Fruit fly (Drosophila melanogaster) whole organism, embryonic: Measurements from ENCODE around the gene CG5346.

Source experiments
- ATbp ChIP-seq: fragments of 200-800 bp; sonication (Bioruptor generic); optimal IDR thresholded peaks from 2 replicates; lab custom pipeline; 2017; ENCODE audit warnings: missing biosample characterization, mild to moderate bottlenecking, missing genetic modification characterization, missing genetic modification reagents
- Ada2b ChIP-seq: fragments of 200-800 bp; sonication (Bioruptor generic); IDR thresholded peaks from 2 replicates; pipeline ENCODE4 v1.3.6; 2022; ENCODE audit warnings: missing biosample characterization, missing genetic modification characterization
- Awh ChIP-seq: fragments of 200-800 bp; sonication (Bioruptor generic); IDR thresholded peaks from 2 replicates; pipeline ENCODE4, ENCODE4 v1.3.6; 2022; ENCODE audit warnings: missing biosample characterization, missing genetic modification characterization
- Blimp-1 ChIP-seq: fragments of 200-800 bp; sonication (Bioruptor generic); optimal IDR thresholded peaks from 3 replicates; lab custom pipeline; 2018; ENCODE audit warnings: missing biosample characterization, missing genetic modification characterization, mild to moderate bottlenecking, moderate library complexity, missing genetic modification reagents
- BtbVII ChIP-seq: fragments of 200-800 bp; sonication (Bioruptor generic); optimal IDR thresholded peaks from 3 replicates; lab custom pipeline; 2017; ENCODE audit warnings: missing biosample characterization, mild to moderate bottlenecking, missing genetic modification characterization
- C15 ChIP-seq: fragments of 200-800 bp; sonication (Bioruptor generic); IDR thresholded peaks from 3 replicates; pipeline ENCODE4 v1.3.6; 2022; ENCODE audit warnings: missing biosample characterization, missing genetic modification characterization
- CG10147 ChIP-seq: fragments of 200-800 bp; sonication (Bioruptor generic); optimal IDR thresholded peaks from 2 replicates; lab custom pipeline; 2019; ENCODE audit warnings: missing biosample characterization, mild to moderate bottlenecking, missing genetic modification characterization, moderate library complexity
- CG17186 ChIP-seq: fragments of 200-800 bp; sonication (Bioruptor generic); optimal IDR thresholded peaks from 3 replicates; lab custom pipeline; 2017; ENCODE audit warnings: missing biosample characterization, missing genetic modification reagents, missing genetic modification characterization
- CG17359 ChIP-seq: fragments of 200-800 bp; sonication (Bioruptor generic); optimal IDR thresholded peaks from 3 replicates; lab custom pipeline; 2018; ENCODE audit warnings: missing biosample characterization, mild to moderate bottlenecking, missing genetic modification characterization, moderate library complexity
- CG2875 ChIP-seq: fragments of 200-800 bp; sonication (Bioruptor generic); optimal IDR thresholded peaks from 2 replicates; lab custom pipeline; 2017; ENCODE audit warnings: missing biosample characterization, mild to moderate bottlenecking, missing genetic modification characterization, missing genetic modification reagents
- CG3065 ChIP-seq: fragments of 200-800 bp; sonication (Bioruptor generic); optimal IDR thresholded peaks from 2 replicates; lab custom pipeline; 2016; ENCODE audit warnings: missing biosample characterization, missing genetic modification characterization
- CG6791 ChIP-seq: fragments of 200-800 bp; sonication (Bioruptor generic); IDR thresholded peaks from 3 replicates; pipeline ENCODE4 v1.3.6; 2022; ENCODE audit warnings: missing biosample characterization, missing genetic modification characterization; ENCODE audit not compliant: partially characterized antibody
- CG7963 ChIP-seq: fragments of 200-800 bp; sonication (Bioruptor generic); IDR thresholded peaks from 3 replicates; pipeline ENCODE4 v1.3.6; 2022; ENCODE audit warnings: missing biosample characterization, missing genetic modification characterization; ENCODE audit not compliant: partially characterized antibody
- CG7987 ChIP-seq: fragments of 200-800 bp; sonication (Bioruptor generic); optimal IDR thresholded peaks from 2 replicates; lab custom pipeline; 2018; ENCODE audit warnings: missing biosample characterization, mild to moderate bottlenecking, missing genetic modification characterization, moderate library complexity
- CG8765 ChIP-seq: fragments of 200-800 bp; sonication (Bioruptor generic); IDR thresholded peaks from 2 replicates; pipeline ENCODE4 v1.3.6; 2022; ENCODE audit warnings: missing biosample characterization, missing genetic modification characterization
- CG9609 ChIP-seq: fragments of 200-800 bp; sonication (Bioruptor generic); optimal IDR thresholded peaks from 3 replicates; lab custom pipeline; 2016; ENCODE audit warnings: missing biosample characterization, missing genetic modification characterization
- Doc2 ChIP-seq: fragments of 200-800 bp; sonication (Bioruptor generic); IDR thresholded peaks from 2 replicates; pipeline ENCODE4 v1.3.6; 2022; ENCODE audit warnings: missing biosample characterization, missing genetic modification characterization
- HLH4C ChIP-seq: fragments of 200-800 bp; sonication (Bioruptor generic); IDR thresholded peaks from 3 replicates; pipeline ENCODE4 v1.3.6; 2022; ENCODE audit warnings: missing biosample characterization, missing genetic modification characterization; ENCODE audit not compliant: partially characterized antibody
- Hr51 ChIP-seq, 2 experiments: fragments of 200-800 bp; sonication (Bioruptor generic); optimal IDR thresholded peaks; 2 replicates in 1 of 2; 3 replicates in 1 of 2; lab custom pipeline; 2016 to 2018; ENCODE audit warnings: missing biosample characterization in 2 of 2, missing genetic modification characterization in 2 of 2, mild to moderate bottlenecking in 1 of 2, moderate library complexity in 1 of 2
- Kr ChIP-seq: fragments of 200-800 bp; sonication (Bioruptor generic); optimal IDR thresholded peaks from 2 replicates; lab custom pipeline; 2017; ENCODE audit warnings: missing biosample characterization, mild to moderate bottlenecking, missing genetic modification characterization
- Lpt ChIP-seq: fragments of >200 bp; optimal IDR thresholded peaks from 2 replicates; lab custom pipeline; 2018; ENCODE audit warnings: missing biosample characterization, missing genetic modification characterization
- Meics ChIP-seq: fragments of 200-800 bp; sonication (Bioruptor generic); optimal IDR thresholded peaks from 2 replicates; lab custom pipeline; 2017; ENCODE audit warnings: missing biosample characterization, mild to moderate bottlenecking, missing genetic modification characterization
- NC2β ChIP-seq: fragments of 200-800 bp; sonication (Bioruptor generic); optimal IDR thresholded peaks from 2 replicates; lab custom pipeline; 2016; ENCODE audit warnings: missing biosample characterization, missing genetic modification characterization
- Opbp ChIP-seq: fragments of 200-800 bp; sonication (Bioruptor generic); IDR thresholded peaks from 3 replicates; pipeline ENCODE4 v1.3.6; 2022; ENCODE audit warnings: missing biosample characterization, missing genetic modification characterization; ENCODE audit not compliant: partially characterized antibody
- Ravus ChIP-seq: fragments of 200-800 bp; sonication (Bioruptor generic); IDR thresholded peaks from 2 replicates; pipeline ENCODE4 v1.3.6; 2022; ENCODE audit warnings: missing biosample characterization, missing genetic modification characterization
- Rfx ChIP-seq: fragments of 200-800 bp; sonication (Bioruptor generic); IDR thresholded peaks from 2 replicates; pipeline ENCODE4 v1.3.6; 2022; ENCODE audit warnings: missing biosample characterization, missing genetic modification characterization
- Stat92E ChIP-seq, 3 experiments: fragments of >200 bp in 2 of 3; fragments of 200-800 bp in 1 of 3; sonication (Bioruptor generic) in 1 of 3; optimal IDR thresholded peaks; 2 replicates each; lab custom pipeline; 2017 to 2019; ENCODE audit warnings: missing biosample characterization in 3 of 3, missing genetic modification characterization in 3 of 3, mild to moderate bottlenecking in 1 of 3, moderate library complexity in 1 of 3
- ato ChIP-seq: fragments of 200-800 bp; sonication (Bioruptor generic); IDR thresholded peaks from 2 replicates; pipeline ENCODE4 v1.3.6; 2022; ENCODE audit warnings: missing biosample characterization, missing genetic modification characterization; ENCODE audit not compliant: partially characterized antibody
- bigmax ChIP-seq: fragments of 200-800 bp; sonication (Bioruptor generic); optimal IDR thresholded peaks from 2 replicates; lab custom pipeline; 2018; ENCODE audit warnings: missing biosample characterization, mild to moderate bottlenecking, missing genetic modification characterization
- bowl ChIP-seq: fragments of 200-800 bp; sonication (Bioruptor generic); IDR thresholded peaks from 2 replicates; pipeline ENCODE4 v1.3.6; 2022; ENCODE audit warnings: missing biosample characterization, missing genetic modification characterization
- caup ChIP-seq: fragments of 200-800 bp; sonication (Bioruptor generic); optimal IDR thresholded peaks from 3 replicates; lab custom pipeline; 2017; ENCODE audit warnings: missing biosample characterization, mild to moderate bottlenecking, missing genetic modification characterization, moderate library complexity; ENCODE audit not compliant: severe bottlenecking
- dmrt11E ChIP-seq: fragments of 200-800 bp; sonication (Bioruptor generic); optimal IDR thresholded peaks from 3 replicates; lab custom pipeline; 2018; ENCODE audit warnings: missing biosample characterization, mild to moderate bottlenecking, missing genetic modification characterization, moderate library complexity
- emc ChIP-seq: fragments of 200-800 bp; sonication (Bioruptor generic); optimal IDR thresholded peaks from 2 replicates; lab custom pipeline; 2016; ENCODE audit warnings: missing biosample characterization, missing genetic modification characterization
- esg ChIP-seq: fragments of 200-800 bp; sonication (Bioruptor generic); conservative IDR thresholded peaks from 2 replicates; pipeline ENCODE4 v1.3.6; 2022; ENCODE audit warnings: missing biosample characterization, missing genetic modification characterization
- fd96Cb ChIP-seq: fragments of 200-800 bp; sonication (Bioruptor generic); optimal IDR thresholded peaks from 2 replicates; lab custom pipeline; 2018; ENCODE audit warnings: missing biosample characterization, mild to moderate bottlenecking, missing genetic modification characterization, moderate library complexity
- hbn ChIP-seq: fragments of 200-800 bp; sonication (Bioruptor generic); IDR thresholded peaks from 2 replicates; pipeline ENCODE4 v1.3.6; 2022; ENCODE audit warnings: missing biosample characterization, missing genetic modification characterization; ENCODE audit not compliant: partially characterized antibody
- jigr1 ChIP-seq: fragments of 200-800 bp; sonication (Bioruptor generic); IDR thresholded peaks from 3 replicates; pipeline ENCODE4 v1.3.6; 2022; ENCODE audit warnings: missing biosample characterization, missing genetic modification characterization
- kay ChIP-seq: fragments of 200-800 bp; sonication (Bioruptor generic); optimal IDR thresholded peaks from 2 replicates; lab custom pipeline; 2016; ENCODE audit warnings: missing biosample characterization, missing genetic modification characterization
- oc ChIP-seq: fragments of 200-800 bp; sonication (Bioruptor generic); optimal IDR thresholded peaks from 2 replicates; lab custom pipeline; 2018; ENCODE audit warnings: missing biosample characterization, mild to moderate bottlenecking, missing genetic modification characterization, moderate library complexity
- pan ChIP-seq, 4 experiments: fragments of >200 bp in 3 of 4; fragments of 200-800 bp in 1 of 4; sonication (Bioruptor generic) in 1 of 4; optimal IDR thresholded peaks in 3 of 4; IDR thresholded peaks in 1 of 4; 2 replicates each; pipeline versions ENCODE4 v1.3.6 to Lab custom; 2017 to 2022; ENCODE audit warnings: missing biosample characterization in 2 of 4, missing genetic modification characterization in 2 of 4, mixed read lengths in 1 of 4
- peb ChIP-seq: fragments of 200-800 bp; sonication (Bioruptor generic); IDR thresholded peaks from 2 replicates; pipeline ENCODE4 v1.3.6; 2022; ENCODE audit warnings: missing biosample characterization, missing genetic modification characterization
- pum ChIP-seq: fragments of 200-800 bp; sonication (Bioruptor generic); optimal IDR thresholded peaks from 2 replicates; lab custom pipeline; 2016; ENCODE audit warnings: missing biosample characterization, missing genetic modification characterization
- rib ChIP-seq: fragments of 200-800 bp; sonication (Bioruptor generic); IDR thresholded peaks from 2 replicates; pipeline ENCODE4 v1.3.6; 2022; ENCODE audit warnings: missing biosample characterization, missing genetic modification characterization
- scrt ChIP-seq: fragments of 200-800 bp; sonication (Bioruptor generic); optimal IDR thresholded peaks from 2 replicates; lab custom pipeline; 2018; ENCODE audit warnings: missing biosample characterization, mild to moderate bottlenecking, missing genetic modification characterization, moderate library complexity
- slp2 ChIP-seq: fragments of 200-800 bp; sonication (Bioruptor generic); optimal IDR thresholded peaks from 2 replicates; lab custom pipeline; 2016; ENCODE audit warnings: missing biosample characterization, missing genetic modification characterization
- tna ChIP-seq: fragments of 200-800 bp; sonication (Bioruptor generic); IDR thresholded peaks from 2 replicates; pipeline ENCODE4 v1.3.6; 2022; ENCODE audit warnings: missing biosample characterization, missing genetic modification characterization; ENCODE audit not compliant: partially characterized antibody
- trem ChIP-seq: fragments of 200-800 bp; optimal IDR thresholded peaks from 3 replicates; lab custom pipeline; 2019; ENCODE audit warnings: missing biosample characterization, mild to moderate bottlenecking, missing genetic modification characterization, moderate library complexity
- zen2 ChIP-seq: fragments of 200-800 bp; sonication (Bioruptor generic); IDR thresholded peaks from 3 replicates; pipeline ENCODE4 v1.3.6; 2022; ENCODE audit warnings: missing biosample characterization, missing genetic modification characterization; ENCODE audit not compliant: partially characterized antibody

CG5346 gene

DNA sequence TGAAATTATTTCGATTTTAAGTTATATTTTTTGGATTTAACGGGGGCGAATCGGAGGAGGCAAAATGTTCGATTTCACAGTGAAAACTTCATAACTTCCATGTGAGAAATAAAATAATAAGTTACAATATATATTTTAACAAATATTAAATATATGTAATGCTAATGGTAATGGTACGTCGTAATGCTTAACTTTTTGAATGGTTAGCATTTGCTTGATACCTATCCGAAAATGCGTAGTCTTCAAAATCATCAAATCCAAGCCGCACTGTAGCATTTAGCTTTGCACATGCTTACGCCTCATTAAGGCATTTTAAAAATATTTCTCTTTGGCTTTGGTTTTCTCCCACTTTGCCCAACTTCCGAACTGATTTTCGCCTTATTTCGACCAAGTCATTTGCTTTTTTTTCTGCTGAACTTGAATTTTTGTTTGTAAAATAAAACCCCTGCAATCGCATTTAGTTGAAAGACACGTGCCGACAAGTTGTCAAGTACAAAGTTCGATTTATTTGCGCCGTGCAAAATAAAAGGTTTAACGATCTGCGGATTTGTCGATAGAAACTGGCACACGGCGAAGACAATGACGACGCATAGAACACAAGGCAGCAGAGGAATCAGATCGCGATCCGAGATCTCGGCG lies 14.4 kb upstream of the CG5346 start (continued):
- TF ChIP-seq jigr1 (GFP tag; lab: Robert Waterston, UW) (no peak), CG7987 (GFP tag; lab: Kevin White, UChicago) (no peak), Rfx (GFP tag; lab: Robert Waterston, UW) (peak; percentile 14; the same call in 1 of the 2 replicates), pan (optimal IDR thresholded peaks at IDR 0.05; lab: Kevin White, UChicago) (no peak), pan (GFP tag; optimal IDR thresholded peaks at IDR 0.05 in 1 of 2, IDR thresholded peaks at IDR 0.05 in 1 of 2) (peak in 1 of 2 experiments; percentile 23), bigmax (GFP tag; lab: Kevin White, UChicago) (no peak), CG10147 (GFP tag; lab: Kevin White, UChicago) (no peak), dmrt11E (tag; lab: Kevin White, UChicago) (no peak), kay (GFP tag; lab: Kevin White, UChicago) (no peak), Hr51 (GFP tag; optimal IDR thresholded peaks at IDR 0.05; lab: Kevin White, UChicago) (peak in 1 of 2 experiments; percentile 46), HLH4C (GFP tag; lab: Robert Waterston, UW) (no peak), CG9609 (no peak), CG17359 (tag; lab: Kevin White, UChicago) (peak; percentile 36), BtbVII (peak; percentile 0), emc (no peak), CG7963 (no peak), bowl (GFP tag; lab: Robert Waterston, UW) (no peak), CG2875 (GFP tag; lab: Kevin White, UChicago) (no peak), Awh (peak; percentile 29; the same call in 1 of the 2 replicates), oc (peak; percentile 11), trem (no peak), NC2β (GFP tag; lab: Kevin White, UChicago) (no peak), fd96Cb (tag; lab: Kevin White, UChicago) (no peak), rib (GFP tag; lab: Robert Waterston, UW) (no peak), slp2 (GFP tag; lab: Kevin White, UChicago) (no peak), caup (GFP tag; lab: Kevin White, UChicago) (no peak), C15 (no peak), Meics (GFP tag; lab: Kevin White, UChicago) (peak; percentile 22), CG6791 (GFP tag; lab: Robert Waterston, UW) (no peak), Ravus (GFP tag; lab: Robert Waterston, UW) (no peak), CG3065 (no peak), Doc2 (GFP tag; lab: Robert Waterston, UW) (no peak), zen2 (GFP tag; lab: Robert Waterston, UW) (no peak), Ada2b (GFP tag; lab: Robert Waterston, UW) (peak; percentile 47), Kr (GFP tag; lab: Kevin White, UChicago) (no peak), esg (0 out of 2 replicates have a peak, but pooled peaks have one; percentile 20), Opbp (GFP tag; lab: Robert Waterston, UW) (no peak), scrt (GFP tag; lab: Kevin White, UChicago) (no peak), Lpt (GFP tag; lab: Kevin White, UChicago) (no peak), peb (GFP tag; lab: Robert Waterston, UW) (no peak), ATbp (no peak), Stat92E (GFP tag; optimal IDR thresholded peaks at IDR 0.05; lab: Kevin White, UChicago) (no peak), Blimp-1 (GFP tag; lab: Kevin White, UChicago) (no peak), tna (GFP tag; lab: Robert Waterston, UW) (no peak), ato (no peak), pum (GFP tag; lab: Kevin White, UChicago) (no peak), CG8765 (GFP tag; lab: Robert Waterston, UW) (no peak), hbn (GFP tag; lab: Robert Waterston, UW) (no peak), CG17186 (GFP tag; lab: Kevin White, UChicago) (no peak)
